Fruit fly (Drosophila melanogaster) whole organism: ENCODE measurements around the gene CG14183.

ENCODE experiments used
- CG8478 ChIP-seq: fragments of >200 bp; optimal IDR thresholded peaks from 2 replicates; lab custom pipeline; 2018; ENCODE audit warnings: inconsistent platforms
- Dll ChIP-seq: fragments of >200 bp; optimal IDR thresholded peaks from 2 replicates; lab custom pipeline; 2017
- pan ChIP-seq: fragments of >200 bp; optimal IDR thresholded peaks from 2 replicates; lab custom pipeline; 2017
- psq ChIP-seq: fragments of >200 bp; optimal IDR thresholded peaks from 2 replicates; lab custom pipeline; 2017

- no peak for TF ChIP-seq psq
- TF ChIP-seq Dll (lab: Kevin White, UChicago), result no peak
- TF ChIP-seq pan, result no peak
- TF ChIP-seq CG8478, result no peak
Observed at dm6 chr3L:20028753-20029152, 1.1 kb upstream of the CG14183 start, which contains the start of gene Lamtor1.
